Worm (Caenorhabditis elegans) whole organism, L2 larva: ENCODE measurements around the gene srh-271.

Experiments
- lsy-2 ChIP-seq, 2 experiments: fragments of 150-350 bp in 1 of 2; sonication (generic microtip) in 1 of 2; optimal IDR thresholded peaks; 2 replicates each; lab custom pipeline; 2014 to 2017; ENCODE audit warnings: missing biosample characterization in 2 of 2, missing genetic modification characterization in 2 of 2

Gene srh-271

DNA sequence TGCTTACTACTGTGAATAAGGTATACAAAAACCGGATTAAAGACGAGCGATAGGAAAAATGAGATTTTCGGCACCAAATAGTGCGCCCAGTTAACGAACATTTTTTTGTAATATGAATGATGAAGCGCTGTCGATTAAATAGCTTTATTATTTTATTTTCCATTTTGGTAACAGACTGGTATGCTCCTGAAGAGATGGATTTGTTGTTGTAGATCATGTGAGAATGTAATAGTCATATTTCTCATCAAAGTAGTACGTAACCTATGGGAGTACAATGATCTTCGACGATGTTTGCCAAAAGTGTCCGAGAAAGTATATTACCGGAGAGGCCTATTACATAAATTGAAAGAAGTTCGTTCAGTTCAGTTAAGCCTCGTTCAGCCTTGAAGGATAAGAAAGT is 51.1 kb downstream of the srh-271 start, which contains the start of gene srj-19:
Gene srj-19 (minus strand): TSS at position 101 of the 400 bp plus-strand sequence.
- TF ChIP-seq lsy-2 (tag; optimal IDR thresholded peaks at IDR 0.05; lab: Kevin White, UChicago) = no peak
- TF ChIP-seq, all 48 proteins: peak for 0
